Worm (Caenorhabditis elegans) whole organism, L1 larva: ENCODE results near the gene F21D5.3.
A peak's percentile ranks its signal among the peaks of the same experiment; 100 is the strongest.

Source experiments
- C04F5.9 ChIP-seq: sonication (generic microtip); optimal IDR thresholded peaks from 2 replicates; lab custom pipeline; 2016; ENCODE audit warnings: missing genetic modification characterization, missing compliant biosample characterization
- Y116A8C.19 ChIP-seq: sonication (generic microtip); optimal IDR thresholded peaks from 2 replicates; lab custom pipeline; 2016; ENCODE audit warnings: missing compliant biosample characterization, missing genetic modification characterization, borderline replicate concordance
- alr-1 ChIP-seq: fragments of 200-800 bp; sonication (Bioruptor generic); optimal IDR thresholded peaks from 2 replicates; lab custom pipeline; 2018; ENCODE audit warnings: borderline replicate concordance, mild to moderate bottlenecking, missing genetic modification characterization, missing compliant biosample characterization
- aly-2 ChIP-seq: fragments of 150-350 bp; optimal IDR thresholded peaks from 2 replicates; lab custom pipeline; 2014; ENCODE audit warnings: missing biosample characterization, missing genetic modification characterization
- ama-1 ChIP-seq: fragments of 150-350 bp; optimal IDR thresholded peaks from 2 replicates; lab custom pipeline; 2014
- ceh-63 ChIP-seq: fragments of 200-800 bp; sonication (Bioruptor generic); optimal IDR thresholded peaks from 2 replicates; lab custom pipeline; 2018; ENCODE audit warnings: mild to moderate bottlenecking, missing genetic modification characterization, missing compliant biosample characterization
- ceh-8 ChIP-seq: fragments of 200-800 bp; sonication (Bioruptor generic); optimal IDR thresholded peaks from 2 replicates; lab custom pipeline; 2018; ENCODE audit warnings: mild to moderate bottlenecking, missing genetic modification characterization, moderate library complexity, missing compliant biosample characterization
- ces-1 ChIP-seq: fragments of 150-350 bp; optimal IDR thresholded peaks from 2 replicates; lab custom pipeline; 2014; ENCODE audit warnings: missing biosample characterization, missing genetic modification reagents, missing genetic modification characterization
- dpl-1 ChIP-seq, 3 experiments: fragments of 150-350 bp in 2 of 3; sonication (generic microtip) in 1 of 3; optimal IDR thresholded peaks; 2 replicates each; lab custom pipeline; 2014 to 2017; ENCODE audit warnings: missing biosample characterization in 3 of 3, missing genetic modification characterization in 3 of 3, missing genetic modification reagents in 3 of 3
- dsc-1 ChIP-seq: sonication (generic microtip); optimal IDR thresholded peaks from 2 replicates; lab custom pipeline; 2016; ENCODE audit warnings: mild to moderate bottlenecking, missing genetic modification characterization, missing compliant biosample characterization
- efl-1 ChIP-seq, 4 experiments: fragments of 150-350 bp; optimal IDR thresholded peaks in 3 of 4; peaks in 1 of 4; 1 replicate in 1 of 4; 2 replicates in 3 of 4; lab custom pipeline; 2014; ENCODE audit warnings: missing biosample characterization in 2 of 4, missing genetic modification characterization in 2 of 4, missing genetic modification reagents in 2 of 4
- egl-13 ChIP-seq: sonication (generic microtip); optimal IDR thresholded peaks from 2 replicates; lab custom pipeline; 2016; ENCODE audit warnings: missing genotype, missing genetic modification reagents, missing genetic modification characterization, missing compliant biosample characterization
- elt-2 ChIP-seq: sonication (generic microtip); optimal IDR thresholded peaks from 2 replicates; lab custom pipeline; 2016; ENCODE audit warnings: missing genetic modification characterization, mild to moderate bottlenecking, inconsistent platforms, missing compliant biosample characterization, missing genetic modification reagents
- elt-3 ChIP-seq, 6 experiments: fragments of 150-350 bp in 1 of 6; sonication (generic microtip); optimal IDR thresholded peaks; 2 replicates each; lab custom pipeline; 2017 to 2018; ENCODE audit warnings: missing biosample characterization in 6 of 6, missing genetic modification characterization in 6 of 6, inconsistent platforms in 1 of 6
- fkh-10 ChIP-seq: sonication (generic microtip); optimal IDR thresholded peaks from 2 replicates; lab custom pipeline; 2017; ENCODE audit warnings: missing biosample characterization, missing genetic modification reagents, missing genetic modification characterization
- fos-1 ChIP-seq: fragments of 150-350 bp; optimal IDR thresholded peaks from 2 replicates; lab custom pipeline; 2014; ENCODE audit warnings: missing biosample characterization, missing genetic modification characterization
- hlh-17 ChIP-seq: fragments of 200-800 bp; sonication (Bioruptor generic); optimal IDR thresholded peaks from 2 replicates; lab custom pipeline; 2018; ENCODE audit warnings: missing genetic modification characterization, mild to moderate bottlenecking, missing compliant biosample characterization, moderate library complexity, borderline replicate concordance
- hpl-2 ChIP-seq: fragments of 150-350 bp; optimal IDR thresholded peaks from 2 replicates; lab custom pipeline; 2014; ENCODE audit warnings: missing biosample characterization, missing genetic modification reagents, missing genetic modification characterization
- irx-1 ChIP-seq: sonication (generic microtip); optimal IDR thresholded peaks from 2 replicates; lab custom pipeline; 2016; ENCODE audit warnings: missing genetic modification characterization, missing compliant biosample characterization
- lin-15B ChIP-seq: fragments of 150-350 bp; sonication (generic microtip); optimal IDR thresholded peaks from 3 replicates; lab custom pipeline; 2014; ENCODE audit warnings: missing biosample characterization, missing genetic modification characterization
- lin-35 ChIP-seq, 2 experiments: fragments of 150-350 bp; optimal IDR thresholded peaks; 2 replicates each; lab custom pipeline; 2014; ENCODE audit warnings: missing biosample characterization in 2 of 2, missing genetic modification characterization in 2 of 2, missing genetic modification reagents in 2 of 2
- mab-9 ChIP-seq: fragments of 200-800 bp; sonication (Bioruptor generic); IDR thresholded peaks from 2 replicates; pipeline ENCODE4 v1.3.6; 2022; ENCODE audit warnings: missing genetic modification reagents, missing genetic modification characterization, missing compliant biosample characterization
- mef-2 ChIP-seq: fragments of 150-350 bp; optimal IDR thresholded peaks from 2 replicates; lab custom pipeline; 2014; ENCODE audit warnings: missing biosample characterization, missing genetic modification characterization
- mep-1 ChIP-seq: fragments of 150-350 bp; optimal IDR thresholded peaks from 2 replicates; lab custom pipeline; 2014; ENCODE audit warnings: missing biosample characterization, missing genetic modification characterization
- nhr-11 ChIP-seq: fragments of 150-350 bp; optimal IDR thresholded peaks from 2 replicates; lab custom pipeline; 2014; ENCODE audit warnings: missing biosample characterization, missing genetic modification characterization
- nhr-12 ChIP-seq: sonication (generic microtip); optimal IDR thresholded peaks from 2 replicates; lab custom pipeline; 2017; ENCODE audit warnings: missing biosample characterization, missing genetic modification characterization
- nhr-19 ChIP-seq: fragments of 200-800 bp; sonication (Bioruptor generic); conservative IDR thresholded peaks from 2 replicates; pipeline ENCODE4 v1.3.6; 2022; ENCODE audit warnings: missing genetic modification characterization, missing compliant biosample characterization
- nhr-237 ChIP-seq: fragments of 150-350 bp; optimal IDR thresholded peaks from 2 replicates; lab custom pipeline; 2014; ENCODE audit warnings: missing biosample characterization, missing genetic modification characterization
- nhr-71 ChIP-seq: sonication (generic microtip); optimal IDR thresholded peaks from 2 replicates; lab custom pipeline; 2016; ENCODE audit warnings: mild to moderate bottlenecking, missing genetic modification characterization, moderate library complexity, missing compliant biosample characterization
- nhr-84 ChIP-seq: sonication (generic microtip); optimal IDR thresholded peaks from 2 replicates; lab custom pipeline; 2017; ENCODE audit warnings: missing biosample characterization, missing genetic modification characterization
- pag-3 ChIP-seq: sonication (generic microtip); optimal IDR thresholded peaks from 2 replicates; lab custom pipeline; 2017; ENCODE audit warnings: missing genetic modification characterization, mild to moderate bottlenecking, missing compliant biosample characterization, antibody characterized with exemption, borderline replicate concordance; ENCODE audit not compliant: insufficient read depth
- pax-3 ChIP-seq: fragments of 200-800 bp; sonication (Bioruptor generic); optimal IDR thresholded peaks from 2 replicates; lab custom pipeline; 2018; ENCODE audit warnings: mild to moderate bottlenecking, missing genetic modification characterization, moderate library complexity, missing compliant biosample characterization
- pqm-1 ChIP-seq: sonication (generic microtip); optimal IDR thresholded peaks from 3 replicates; lab custom pipeline; 2017; ENCODE audit warnings: missing biosample characterization, missing genetic modification characterization
- skn-1 ChIP-seq: fragments of 150-350 bp; optimal IDR thresholded peaks from 2 replicates; lab custom pipeline; 2014; ENCODE audit warnings: missing biosample characterization, missing genetic modification characterization
- sox-4 ChIP-seq: sonication (generic microtip); optimal IDR thresholded peaks from 2 replicates; lab custom pipeline; 2016; ENCODE audit warnings: missing genetic modification characterization, missing compliant biosample characterization
- sptf-1 ChIP-seq: fragments of 150-350 bp; optimal IDR thresholded peaks from 2 replicates; lab custom pipeline; 2014; ENCODE audit warnings: missing biosample characterization, missing genetic modification characterization
- sup-37 ChIP-seq: fragments of 200-800 bp; sonication (Bioruptor generic); optimal IDR thresholded peaks from 2 replicates; lab custom pipeline; 2018; ENCODE audit warnings: mild to moderate bottlenecking, missing genetic modification characterization, missing compliant biosample characterization
- tlp-1 ChIP-seq: fragments of 150-350 bp; optimal IDR thresholded peaks from 2 replicates; lab custom pipeline; 2014; ENCODE audit warnings: missing biosample characterization, missing genetic modification characterization
- unc-30 ChIP-seq: sonication (generic microtip); optimal IDR thresholded peaks from 2 replicates; lab custom pipeline; 2017; ENCODE audit warnings: missing biosample characterization, missing genetic modification characterization
- unc-98 ChIP-seq: fragments of 200-800 bp; sonication (Bioruptor generic); IDR thresholded peaks from 2 replicates; pipeline ENCODE4 v1.3.6; 2022; ENCODE audit warnings: missing genetic modification characterization, missing compliant biosample characterization
- xbp-1 ChIP-seq: sonication (generic microtip); optimal IDR thresholded peaks from 2 replicates; lab custom pipeline; 2016; ENCODE audit warnings: missing genetic modification characterization, missing compliant biosample characterization
- zag-1 ChIP-seq: fragments of 150-350 bp; optimal IDR thresholded peaks from 2 replicates; lab custom pipeline; 2014; ENCODE audit warnings: missing biosample characterization, missing genetic modification characterization
- zip-4 ChIP-seq: fragments of 200-800 bp; sonication (Bioruptor generic); optimal IDR thresholded peaks from 2 replicates; lab custom pipeline; 2018; ENCODE audit warnings: mild to moderate bottlenecking, missing genetic modification characterization, moderate library complexity, missing compliant biosample characterization
- ztf-4 ChIP-seq: fragments of 150-350 bp; optimal IDR thresholded peaks from 2 replicates; lab custom pipeline; 2014; ENCODE audit warnings: missing biosample characterization, missing genetic modification characterization

F21D5.3 gene

ce11 chrIV:8730469-8730868 lies at the start of gene F21D5.3:
Gene F21D5.3 (plus strand): TSS chrIV:8730815.
- peak; percentile 93 for TF ChIP-seq elt-2 (tag; lab: Kevin White, UChicago)
- no peak for TF ChIP-seq pax-3 (tag; lab: Kevin White, UChicago)
- peak; percentile 43 for TF ChIP-seq pqm-1 (tag; lab: Kevin White, UChicago)
- TF ChIP-seq lin-35 (GFP tag; optimal IDR thresholded peaks at IDR 0.05; lab: Kevin White, UChicago), result peak in 1 of 2 experiments; percentile 42
- TF ChIP-seq nhr-71, result peak; percentile 11

ce11 chrIV:8686510-8686909 lies 44.1 kb upstream of the F21D5.3 start, which contains the start of gene pole-2:
Gene pole-2 (minus strand): TSS chrIV:8686610.
- TF ChIP-seq mef-2 (tag; lab: Kevin White, UChicago) (no peak), mep-1 (tag; lab: Kevin White, UChicago) (no peak), dsc-1 (tag; lab: Kevin White, UChicago) (no peak), zip-4 (GFP tag; lab: Kevin White, UChicago) (no peak), lin-15B (no peak), mab-9 (GFP tag; lab: Robert Waterston, UW) (no peak), ces-1 (no peak), alr-1 (tag; lab: Kevin White, UChicago) (no peak), ama-1 (lab: Kevin White, UChicago) (no peak), dpl-1 (GFP tag; optimal IDR thresholded peaks at IDR 0.05; lab: Kevin White, UChicago) (no peak), egl-13 (tag; lab: Kevin White, UChicago) (no peak), irx-1 (tag; lab: Kevin White, UChicago) (no peak), nhr-84 (no peak)
- TF ChIP-seq, all 84 proteins: peak for 0

ce11 chrIV:8686966-8687365 lies 43.6 kb upstream of the F21D5.3 start:
- no peak for TF ChIP-seq efl-1 (optimal IDR thresholded peaks at IDR 0.05; lab: Kevin White, UChicago)
- peak in 1 of 2 experiments; percentile 67 for TF ChIP-seq efl-1 (GFP tag; optimal IDR thresholded peaks at IDR 0.05 in 1 of 2; lab: Kevin White, UChicago)
- no peak for TF ChIP-seq pag-3 (tag; lab: Kevin White, UChicago)
- TF ChIP-seq, all 84 proteins: peak for 1

- TF ChIP-seq mef-2 (tag; lab: Kevin White, UChicago) (no peak), aly-2 (tag; lab: Kevin White, UChicago) (peak; percentile 86), sox-4 (tag; lab: Kevin White, UChicago) (peak; percentile 50), xbp-1 (tag; lab: Kevin White, UChicago) (peak; percentile 85), Y116A8C.19 (tag; lab: Kevin White, UChicago) (no peak), skn-1 (tag; lab: Kevin White, UChicago) (peak; percentile 80), hlh-17 (GFP tag; lab: Kevin White, UChicago) (no peak), C04F5.9 (tag; lab: Kevin White, UChicago) (peak; percentile 55), fos-1 (tag; lab: Kevin White, UChicago) (peak; percentile 87), sptf-1 (tag; lab: Kevin White, UChicago) (no peak), nhr-12 (tag; lab: Kevin White, UChicago) (no peak), elt-3 (tag; optimal IDR thresholded peaks at IDR 0.05; lab: Kevin White, UChicago) (peak in 2 of 6 experiments; percentile 61 to 76), nhr-71 (peak; percentile 93), tlp-1 (no peak), nhr-237 (tag; lab: Kevin White, UChicago) (no peak), ztf-4 (peak; percentile 50), elt-2 (tag; lab: Kevin White, UChicago) (peak; percentile 60), nhr-19 (GFP tag; lab: Robert Waterston, UW) (peak; percentile 85), dsc-1 (tag; lab: Kevin White, UChicago) (peak; percentile 84), nhr-11 (peak; percentile 80), pqm-1 (tag; lab: Kevin White, UChicago) (no peak), irx-1 (tag; lab: Kevin White, UChicago) (peak; percentile 83), sup-37 (GFP tag; lab: Kevin White, UChicago) (peak; percentile 0), mab-9 (GFP tag; lab: Robert Waterston, UW) (peak; percentile 41; the same call in 1 of the 2 replicates), hpl-2 (GFP tag; lab: Kevin White, UChicago) (peak; percentile 44), unc-98 (GFP tag; lab: Robert Waterston, UW) (no peak), ceh-8 (GFP tag; lab: Kevin White, UChicago) (peak; percentile 75), lin-35 (GFP tag; optimal IDR thresholded peaks at IDR 0.05; lab: Kevin White, UChicago) (peak; percentile 94 to 98), unc-30 (tag; lab: Kevin White, UChicago) (no peak), fkh-10 (peak; percentile 20), zag-1 (tag; lab: Kevin White, UChicago) (peak; percentile 82), efl-1 (optimal IDR thresholded peaks at IDR 0.05; lab: Kevin White, UChicago) (peak; percentile 87 to 96), efl-1 (GFP tag; optimal IDR thresholded peaks at IDR 0.05 in 1 of 2; lab: Kevin White, UChicago) (peak; percentile 95 to 100), ceh-63 (GFP tag; lab: Kevin White, UChicago) (no peak)
Measured at ce11 chrIV:8687605-8688191, 42.9 kb upstream of the F21D5.3 start, which contains the start of gene snrp-3. Gene snrp-3 (minus strand): TSS chrIV:8687810.
